Fruit fly (Drosophila melanogaster) whole organism, prepupa: ENCODE measurements around the gene Qsox2.
A peak's percentile ranks its signal among the peaks of the same experiment; 100 is the strongest.

Experiments used
- CG10669 ChIP-seq: fragments of 200-800 bp; sonication (Bioruptor generic); optimal IDR thresholded peaks from 3 replicates; lab custom pipeline; 2018; ENCODE audit warnings: missing biosample characterization, mild to moderate bottlenecking, missing genetic modification characterization, moderate library complexity
- CG11902 ChIP-seq: fragments of 200-800 bp; sonication (Bioruptor generic); optimal IDR thresholded peaks from 3 replicates; lab custom pipeline; 2016; ENCODE audit warnings: missing biosample characterization, missing genetic modification characterization
- CG1621 ChIP-seq: fragments of 200-800 bp; sonication (Bioruptor generic); optimal IDR thresholded peaks from 3 replicates; lab custom pipeline; 2018; ENCODE audit warnings: missing biosample characterization, mild to moderate bottlenecking, missing genetic modification characterization
- CG32006 ChIP-seq: fragments of 200-800 bp; sonication (Bioruptor generic); optimal IDR thresholded peaks from 3 replicates; lab custom pipeline; 2017; ENCODE audit warnings: missing biosample characterization, mild to moderate bottlenecking, missing genetic modification characterization
- CG34406 ChIP-seq: fragments of 200-800 bp; sonication (Bioruptor generic); optimal IDR thresholded peaks from 3 replicates; lab custom pipeline; 2016; ENCODE audit warnings: missing biosample characterization, missing genetic modification characterization
- CG4318 ChIP-seq: fragments of 200-800 bp; sonication (Bioruptor generic); optimal IDR thresholded peaks from 3 replicates; lab custom pipeline; 2017; ENCODE audit warnings: missing biosample characterization, mild to moderate bottlenecking, missing genetic modification characterization
- CG6163 ChIP-seq: fragments of 200-800 bp; sonication (Bioruptor generic); IDR thresholded peaks from 3 replicates; pipeline ENCODE4 v1.3.6; 2022; ENCODE audit warnings: missing biosample characterization, missing genetic modification characterization
- CG6792 ChIP-seq: fragments of 200-800 bp; sonication (Bioruptor generic); optimal IDR thresholded peaks from 3 replicates; lab custom pipeline; 2016; ENCODE audit warnings: missing biosample characterization, missing genetic modification characterization
- CG6808 ChIP-seq: fragments of 200-800 bp; sonication (Bioruptor generic); optimal IDR thresholded peaks from 3 replicates; lab custom pipeline; 2017; ENCODE audit warnings: missing biosample characterization, missing genetic modification characterization, mild to moderate bottlenecking, moderate library complexity, missing genetic modification reagents
- CG6854 ChIP-seq: fragments of 200-800 bp; sonication (Bioruptor generic); optimal IDR thresholded peaks from 2 replicates; lab custom pipeline; 2017; ENCODE audit warnings: missing biosample characterization, mild to moderate bottlenecking, missing genetic modification characterization
- CG8119 ChIP-seq: fragments of 200-800 bp; sonication (Bioruptor generic); IDR thresholded peaks from 3 replicates; pipeline ENCODE4 v1.3.6; 2022; ENCODE audit warnings: missing biosample characterization, missing genetic modification characterization
- CG8632 ChIP-seq: fragments of 200-800 bp; sonication (Bioruptor generic); optimal IDR thresholded peaks from 3 replicates; lab custom pipeline; 2016; ENCODE audit warnings: missing biosample characterization, missing genetic modification characterization
- CG9139 ChIP-seq: fragments of 200-800 bp; sonication (Bioruptor generic); optimal IDR thresholded peaks from 3 replicates; lab custom pipeline; 2017; ENCODE audit warnings: missing biosample characterization, mild to moderate bottlenecking, missing genetic modification characterization
- Eip78C ChIP-seq: fragments of 200-800 bp; sonication (Bioruptor generic); peaks from one replicate; lab custom pipeline; 2016; ENCODE audit warnings: missing biosample characterization, missing genetic modification characterization
- Ets21C ChIP-seq: fragments of 200-800 bp; sonication (Bioruptor generic); optimal IDR thresholded peaks from 3 replicates; lab custom pipeline; 2016; ENCODE audit warnings: missing biosample characterization, missing genetic modification characterization
- Ets96B ChIP-seq: fragments of 200-800 bp; optimal IDR thresholded peaks from 2 replicates; lab custom pipeline; 2019; ENCODE audit warnings: missing biosample characterization, mild to moderate bottlenecking, missing genetic modification characterization, moderate library complexity
- Gug ChIP-seq: fragments of 200-800 bp; sonication (Bioruptor generic); IDR thresholded peaks from 2 replicates; pipeline ENCODE4 v1.3.6; 2022; ENCODE audit warnings: missing biosample characterization, missing genetic modification characterization
- Hr38 ChIP-seq: sonication (Bioruptor generic); optimal IDR thresholded peaks from 2 replicates; lab custom pipeline; 2016; ENCODE audit warnings: missing biosample characterization, missing genetic modification characterization
- Hr39 ChIP-seq: fragments of 200-800 bp; sonication (Bioruptor generic); optimal IDR thresholded peaks from 2 replicates; lab custom pipeline; 2016; ENCODE audit warnings: missing biosample characterization, missing genetic modification characterization
- Met ChIP-seq: fragments of 200-800 bp; sonication (Bioruptor generic); optimal IDR thresholded peaks from 3 replicates; lab custom pipeline; 2016; ENCODE audit warnings: missing biosample characterization, missing genetic modification characterization
- Sox102F ChIP-seq: fragments of 200-800 bp; sonication (Bioruptor generic); optimal IDR thresholded peaks from 2 replicates; lab custom pipeline; 2016; ENCODE audit warnings: missing biosample characterization, mild to moderate bottlenecking, missing genetic modification characterization
- achi ChIP-seq: fragments of 200-800 bp; sonication (Bioruptor generic); optimal IDR thresholded peaks from 3 replicates; lab custom pipeline; 2016; ENCODE audit warnings: missing biosample characterization, missing genetic modification characterization
- acj6 ChIP-seq: fragments of 200-800 bp; sonication (Bioruptor generic); optimal IDR thresholded peaks from 3 replicates; lab custom pipeline; 2016; ENCODE audit warnings: missing biosample characterization, missing genetic modification characterization
- dsx ChIP-seq: fragments of 200-800 bp; optimal IDR thresholded peaks from 3 replicates; lab custom pipeline; 2019; ENCODE audit warnings: missing biosample characterization, mild to moderate bottlenecking, missing genetic modification characterization, moderate library complexity; ENCODE audit not compliant: poor library complexity, severe bottlenecking
- eg ChIP-seq: fragments of 200-800 bp; sonication (Bioruptor generic); IDR thresholded peaks from 3 replicates; pipeline ENCODE4 v1.3.6; 2022; ENCODE audit warnings: missing biosample characterization, missing genetic modification characterization
- esn ChIP-seq: fragments of 200-800 bp; sonication (Bioruptor generic); optimal IDR thresholded peaks from 2 replicates; lab custom pipeline; 2016; ENCODE audit warnings: missing biosample characterization, mild to moderate bottlenecking, missing genetic modification characterization, moderate library complexity
- fkh ChIP-seq: fragments of 200-800 bp; sonication (Bioruptor generic); optimal IDR thresholded peaks from 3 replicates; lab custom pipeline; 2017; ENCODE audit warnings: missing biosample characterization, mild to moderate bottlenecking, missing genetic modification characterization, moderate library complexity
- net ChIP-seq: fragments of 200-800 bp; sonication (Bioruptor generic); optimal IDR thresholded peaks from 3 replicates; lab custom pipeline; 2016; ENCODE audit warnings: missing biosample characterization, missing genetic modification characterization
- spab ChIP-seq: fragments of 200-800 bp; sonication (Bioruptor generic); optimal IDR thresholded peaks from 2 replicates; lab custom pipeline; 2017; ENCODE audit warnings: missing biosample characterization, mild to moderate bottlenecking, missing genetic modification characterization, missing genetic modification reagents
- ss ChIP-seq, 2 experiments: fragments of 200-800 bp; sonication (Bioruptor generic); optimal IDR thresholded peaks; 2 replicates in 1 of 2; 3 replicates in 1 of 2; lab custom pipeline; 2017 to 2018; ENCODE audit warnings: mild to moderate bottlenecking in 2 of 2, missing biosample characterization in 2 of 2, missing genetic modification characterization in 2 of 2, moderate library complexity in 1 of 2
- svp ChIP-seq: fragments of 200-800 bp; sonication (Bioruptor generic); peaks from one replicate; lab custom pipeline; 2016; ENCODE audit warnings: missing biosample characterization, missing genetic modification characterization
- vri ChIP-seq: fragments of 200-800 bp; sonication (Bioruptor generic); optimal IDR thresholded peaks from 3 replicates; lab custom pipeline; 2016; ENCODE audit warnings: missing biosample characterization, mild to moderate bottlenecking, missing genetic modification characterization

Gene Qsox2

DNA sequence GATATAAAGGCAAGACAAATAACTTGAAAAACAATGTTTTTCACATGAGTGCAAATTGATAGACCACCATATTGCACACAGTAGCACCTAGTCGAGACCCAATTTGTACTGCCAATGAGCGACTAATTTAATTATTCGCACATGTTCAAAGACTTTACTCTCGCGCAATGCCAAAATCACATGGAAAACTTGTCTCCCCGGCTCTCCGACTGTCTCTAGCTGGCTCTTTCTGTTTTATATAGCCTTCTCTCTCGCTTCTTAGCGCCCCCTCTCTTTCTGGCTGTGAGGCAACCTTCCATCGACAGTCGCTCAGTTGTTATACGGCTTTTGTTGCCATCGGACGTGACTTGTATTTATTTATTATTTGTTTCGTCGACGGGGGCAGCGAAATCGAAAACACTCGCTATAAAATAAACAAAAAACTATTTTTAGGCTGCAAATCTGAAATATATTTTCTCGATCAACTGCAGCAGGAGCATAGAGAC, 38.5 kb upstream of the Qsox2 start, which contains the start of gene CG6656 (continued):
- peak; percentile 19 for TF ChIP-seq Ets96B (tag; lab: Kevin White, UChicago)
- peak; percentile 22 for TF ChIP-seq CG10669 (GFP tag; lab: Kevin White, UChicago)
- peak; percentile 42; the same call in 2 of the 3 replicates for TF ChIP-seq CG8119 (GFP tag; lab: Robert Waterston, UW)
- TF ChIP-seq CG4318 (GFP tag; lab: Kevin White, UChicago) = no peak
- TF ChIP-seq CG6808 (GFP tag; lab: Kevin White, UChicago) = no peak
- TF ChIP-seq Sox102F = no peak
- TF ChIP-seq CG1621 = peak; percentile 80
- TF ChIP-seq dsx (GFP tag; lab: Kevin White, UChicago) = peak; percentile 87
- TF ChIP-seq CG6163 = peak; percentile 76; the same call in 2 of the 3 replicates

DNA sequence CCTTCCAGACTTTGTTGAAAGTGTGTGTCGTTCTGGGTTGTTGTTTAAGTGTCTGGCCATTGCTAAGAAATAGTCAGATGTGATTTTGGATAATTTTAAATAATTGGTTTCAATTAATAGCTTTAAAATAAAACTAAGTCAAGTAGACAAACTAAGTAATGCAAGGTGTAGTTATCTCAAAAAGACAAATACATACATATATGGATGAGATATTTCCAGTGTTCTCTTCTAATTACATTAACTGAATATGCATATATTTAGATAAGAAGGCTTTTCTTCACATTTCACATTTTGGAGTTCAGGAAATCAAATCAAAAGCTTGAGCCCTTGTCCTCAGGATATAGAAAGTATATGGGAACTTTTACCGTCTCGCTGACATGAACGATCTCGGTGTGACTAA, 35.9 kb upstream of the Qsox2 start, which contains the start of gene P5CDh2:
TSS of gene P5CDh2 (plus strand) at position 301 of the 400 bp plus-strand sequence.
- TF ChIP-seq CG8632 (GFP tag; lab: Kevin White, UChicago) (no peak), CG11902 (GFP tag; lab: Kevin White, UChicago) (no peak), CG32006 (no peak), Met (GFP tag; lab: Kevin White, UChicago) (no peak), CG8119 (GFP tag; lab: Robert Waterston, UW) (no peak), CG6854 (no peak), eg (GFP tag; lab: Robert Waterston, UW) (no peak), dsx (GFP tag; lab: Kevin White, UChicago) (no peak), spab (no peak), CG9139 (GFP tag; lab: Kevin White, UChicago) (no peak)

DNA sequence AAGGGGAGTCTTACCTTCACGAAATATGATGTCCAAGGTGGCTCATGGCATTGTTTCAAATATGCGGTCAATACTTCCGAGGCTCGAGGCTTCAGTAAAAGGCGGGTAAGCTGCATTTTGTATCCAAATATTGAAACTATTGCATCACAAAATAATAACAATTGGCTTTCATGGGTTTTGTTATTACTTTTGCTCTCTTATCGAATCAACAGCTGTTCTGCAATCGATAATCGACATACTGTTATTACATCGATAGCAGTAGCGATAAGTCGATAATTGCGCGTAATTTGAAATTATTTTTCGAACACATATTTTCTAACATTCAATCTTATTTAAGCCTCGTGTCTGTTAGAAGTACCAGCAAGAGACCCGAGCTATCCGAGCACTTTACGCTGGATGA, 35.1 kb upstream of the Qsox2 start, which contains the start of gene CG34148:
TSS of gene CG34148 (minus strand) at position 214 of the 400 bp plus-strand sequence.
- TF ChIP-seq acj6 (no peak), CG9139 (GFP tag; lab: Kevin White, UChicago) (no peak), Eip78C (GFP tag; lab: Kevin White, UChicago) (no peak), esn (no peak), net (GFP tag; lab: Kevin White, UChicago) (no peak), Ets96B (tag; lab: Kevin White, UChicago) (no peak), ss (GFP tag; optimal IDR thresholded peaks at IDR 0.05; lab: Kevin White, UChicago) (no peak), CG6808 (GFP tag; lab: Kevin White, UChicago) (no peak), svp (GFP tag; lab: Kevin White, UChicago) (no peak), vri (no peak), Gug (GFP tag; lab: Robert Waterston, UW) (no peak)

DNA sequence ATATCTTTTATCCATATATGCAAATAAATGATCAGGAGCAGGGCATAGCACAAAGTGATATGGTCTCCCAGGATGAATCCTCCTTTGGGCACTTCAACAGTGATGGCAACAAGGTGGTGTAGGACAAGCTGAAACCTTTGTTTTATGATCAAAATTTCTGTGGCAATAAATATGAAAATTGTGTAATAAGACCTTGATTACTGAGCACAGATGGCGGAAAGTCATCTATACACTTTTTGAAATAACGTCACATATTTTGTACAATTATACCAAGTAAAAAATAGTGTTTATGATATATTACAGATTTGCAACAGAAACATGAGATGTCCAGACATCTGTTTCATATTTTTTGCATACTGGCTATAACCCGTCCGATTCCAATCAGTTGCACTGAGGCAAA, 33.0 kb upstream of the Qsox2 start, which contains the start of gene CG31465:
TSS of gene CG31465 (plus strand) at position 301 of the 400 bp plus-strand sequence.
- TF ChIP-seq CG6792 = no peak
- TF ChIP-seq Hr39 (GFP tag; lab: Kevin White, UChicago) = no peak
- TF ChIP-seq CG9139 (GFP tag; lab: Kevin White, UChicago) = no peak
- TF ChIP-seq Ets21C (GFP tag; lab: Kevin White, UChicago) = no peak
- no peak for TF ChIP-seq CG8119 (GFP tag; lab: Robert Waterston, UW)
- TF ChIP-seq CG6854 = no peak
- TF ChIP-seq CG10669 (GFP tag; lab: Kevin White, UChicago) = no peak
- TF ChIP-seq CG11902 (GFP tag; lab: Kevin White, UChicago) = no peak
- TF ChIP-seq Hr38 (GFP tag; lab: Kevin White, UChicago) = no peak
- no peak for TF ChIP-seq CG4318 (GFP tag; lab: Kevin White, UChicago)
- TF ChIP-seq CG8632 (GFP tag; lab: Kevin White, UChicago) = no peak
- TF ChIP-seq CG34406 (GFP tag; lab: Kevin White, UChicago) = no peak
- TF ChIP-seq achi (GFP tag; lab: Kevin White, UChicago) = no peak
- TF ChIP-seq dsx (GFP tag; lab: Kevin White, UChicago) = no peak
- no peak for TF ChIP-seq fkh (GFP tag; lab: Kevin White, UChicago)
